Worm (Caenorhabditis elegans) whole organism, L4 larva: ENCODE data around the gene ins-13.

Experiments used
- Y105C5A.15 ChIP-seq: fragments of 200-800 bp; sonication (Bioruptor generic); IDR thresholded peaks from 2 replicates; pipeline ENCODE4 v1.3.6; 2022; ENCODE audit warnings: missing genetic modification characterization, missing compliant biosample characterization
- lin-15B ChIP-seq: fragments of 150-350 bp; sonication (generic microtip); optimal IDR thresholded peaks from 3 replicates; lab custom pipeline; 2014; ENCODE audit warnings: missing biosample characterization, missing genetic modification characterization
- nhr-76 ChIP-seq: fragments of 150-350 bp; optimal IDR thresholded peaks from 2 replicates; lab custom pipeline; 2014; ENCODE audit warnings: missing biosample characterization, missing genetic modification characterization

- TF ChIP-seq Y105C5A.15 (GFP tag; lab: Robert Waterston, UW), result no peak
- no peak for TF ChIP-seq lin-15B
- no peak for TF ChIP-seq nhr-76 (tag; lab: Kevin White, UChicago)
Observed at ce11 chrII:5505820-5506287, 38.8 kb downstream of the ins-13 start, which contains the start of gene npp-24.
